In the genomic region with DNA sequence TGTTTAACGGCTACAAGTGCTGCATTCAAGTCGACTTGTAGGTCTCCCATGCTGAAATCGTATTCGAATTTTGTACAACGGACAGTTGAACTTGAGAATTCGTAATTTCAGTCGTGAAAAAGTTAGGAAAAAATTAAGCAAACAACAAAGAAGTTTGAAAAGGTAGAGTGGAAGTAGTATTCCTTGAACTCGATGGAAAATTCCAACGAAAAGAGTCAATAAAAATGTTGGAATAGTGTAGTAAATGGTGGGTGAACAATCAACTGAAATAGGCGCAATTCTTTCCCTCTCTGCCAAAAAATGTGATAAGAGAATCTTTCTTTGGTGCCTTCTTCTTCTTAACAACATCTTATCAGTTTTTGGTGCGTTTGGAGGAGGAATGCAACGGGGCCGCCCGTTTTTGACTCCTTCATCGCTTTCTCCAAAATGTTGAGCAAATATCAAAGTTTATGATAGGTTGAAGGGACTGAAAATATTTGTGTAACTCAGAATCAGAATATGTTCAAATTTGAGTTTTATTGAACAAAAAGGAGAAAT, we compare ENCODE assay signal across 1 worm cellular context.
TF ChIP-seq lines count a peak whose summit lies in the region.

ifo-1 (minus strand) TSS at position 51 of the 537 bp plus-strand sequence.

TF ChIP-seq in whole organism, L1 larva, 84 proteins besides CTCF, POLR2A, EP300 and RAD21 (continued from another document):
- TF ChIP-seq nhr-90 (tag; optimal IDR thresholded peaks at IDR 0.05; lab: Kevin White, UChicago; ENCODE audit: poor library complexity) (peak; percentile 10), tbx-2 (tag; optimal IDR thresholded peaks at IDR 0.05; lab: Kevin White, UChicago) (no peak), elt-3 (tag; optimal IDR thresholded peaks at IDR 0.05; lab: Kevin White, UChicago) (no peak), ama-1 (optimal IDR thresholded peaks at IDR 0.05; lab: Kevin White, UChicago) (no peak), lsy-2 (tag; optimal IDR thresholded peaks at IDR 0.05; lab: Kevin White, UChicago) (no peak), Y116A8C.19 (tag; optimal IDR thresholded peaks at IDR 0.05; lab: Kevin White, UChicago; ENCODE audit: borderline replicate concordance) (no peak), alr-1 (tag; optimal IDR thresholded peaks at IDR 0.05; lab: Kevin White, UChicago; ENCODE audit: borderline replicate concordance) (no peak), ces-1 (GFP tag; optimal IDR thresholded peaks at IDR 0.05; lab: Kevin White, UChicago) (no peak), nhr-12 (tag; optimal IDR thresholded peaks at IDR 0.05; lab: Kevin White, UChicago) (no peak), jun-1 (tag; optimal IDR thresholded peaks at IDR 0.05; lab: Kevin White, UChicago) (no peak)
